Fruit fly (Drosophila melanogaster) whole organism, embryonic: Measurements from ENCODE around the gene CG4338.
A peak's percentile ranks its signal among the peaks of the same experiment; 100 is the strongest.

Experiments used
- B-H2 ChIP-seq: fragments of 200-800 bp; sonication (Bioruptor generic); optimal IDR thresholded peaks from 2 replicates; lab custom pipeline; 2018; ENCODE audit warnings: missing biosample characterization, mild to moderate bottlenecking, missing genetic modification characterization
- CG10321 ChIP-seq: fragments of 200-800 bp; sonication (Bioruptor generic); IDR thresholded peaks from 2 replicates; pipeline ENCODE4 v1.3.6; 2022; ENCODE audit warnings: missing biosample characterization, missing genetic modification characterization
- CG10959 ChIP-seq: fragments of 200-800 bp; sonication (Bioruptor generic); IDR thresholded peaks from 2 replicates; pipeline ENCODE4 v1.3.6; 2022; ENCODE audit warnings: missing biosample characterization, missing genetic modification characterization
- CG10979 ChIP-seq: fragments of 200-800 bp; sonication (Bioruptor generic); optimal IDR thresholded peaks from 2 replicates; lab custom pipeline; 2018; ENCODE audit warnings: missing biosample characterization, mild to moderate bottlenecking, missing genetic modification characterization, moderate library complexity
- CG11093 ChIP-seq: fragments of 200-800 bp; sonication (Bioruptor generic); IDR thresholded peaks from 3 replicates; pipeline ENCODE4 v1.3.6; 2022; ENCODE audit warnings: missing biosample characterization, missing genetic modification characterization
- CG11723 ChIP-seq: fragments of 200-800 bp; sonication (Bioruptor generic); optimal IDR thresholded peaks from 2 replicates; lab custom pipeline; 2017; ENCODE audit warnings: missing biosample characterization, mild to moderate bottlenecking, missing genetic modification characterization
- CG17328 ChIP-seq: fragments of 200-800 bp; sonication (Bioruptor generic); IDR thresholded peaks from 2 replicates; pipeline ENCODE4 v1.3.6; 2022; ENCODE audit warnings: missing biosample characterization, missing genetic modification characterization
- CG30020 ChIP-seq: fragments of 200-800 bp; optimal IDR thresholded peaks from 2 replicates; lab custom pipeline; 2019; ENCODE audit warnings: missing biosample characterization, mild to moderate bottlenecking, missing genetic modification characterization, moderate library complexity
- CG33213 ChIP-seq: fragments of 200-800 bp; sonication (Bioruptor generic); optimal IDR thresholded peaks from 3 replicates; lab custom pipeline; 2016; ENCODE audit warnings: missing biosample characterization, missing genetic modification characterization
- CG4820 ChIP-seq: fragments of 200-800 bp; sonication (Bioruptor generic); optimal IDR thresholded peaks from 3 replicates; lab custom pipeline; 2016; ENCODE audit warnings: missing biosample characterization, missing genetic modification characterization
- CG6683 ChIP-seq: fragments of 200-800 bp; sonication (Bioruptor generic); optimal IDR thresholded peaks from 2 replicates; lab custom pipeline; 2017; ENCODE audit warnings: missing biosample characterization, mild to moderate bottlenecking, missing genetic modification characterization, missing genetic modification reagents
- CG6791 ChIP-seq: fragments of 200-800 bp; sonication (Bioruptor generic); IDR thresholded peaks from 3 replicates; pipeline ENCODE4 v1.3.6; 2022; ENCODE audit warnings: missing biosample characterization, missing genetic modification characterization; ENCODE audit not compliant: partially characterized antibody
- CG7839 ChIP-seq: fragments of 200-800 bp; sonication (Bioruptor generic); optimal IDR thresholded peaks from 3 replicates; lab custom pipeline; 2018; ENCODE audit warnings: missing biosample characterization, mild to moderate bottlenecking, missing genetic modification characterization, moderate library complexity
- CG8924 ChIP-seq: fragments of 200-800 bp; optimal IDR thresholded peaks from 3 replicates; lab custom pipeline; 2019; ENCODE audit warnings: missing biosample characterization, mild to moderate bottlenecking, missing genetic modification characterization, moderate library complexity
- CG9727 ChIP-seq: fragments of 200-800 bp; sonication (Bioruptor generic); optimal IDR thresholded peaks from 3 replicates; lab custom pipeline; 2017; ENCODE audit warnings: missing biosample characterization, mild to moderate bottlenecking, missing genetic modification characterization
- CG9876 ChIP-seq: fragments of 200-800 bp; sonication (Bioruptor generic); optimal IDR thresholded peaks from 2 replicates; lab custom pipeline; 2016; ENCODE audit warnings: missing biosample characterization, missing genetic modification characterization
- CG9932 ChIP-seq: fragments of 200-800 bp; sonication (Bioruptor generic); IDR thresholded peaks from 2 replicates; pipeline ENCODE4 v1.3.6; 2022; ENCODE audit warnings: missing biosample characterization, missing genetic modification characterization
- CTCF ChIP-seq: fragments of 200-800 bp; sonication (Bioruptor generic); optimal IDR thresholded peaks from 2 replicates; lab custom pipeline; 2017; ENCODE audit warnings: missing biosample characterization, mild to moderate bottlenecking, missing genetic modification characterization, moderate library complexity
- Dp ChIP-seq: fragments of 200-800 bp; sonication (Bioruptor generic); optimal IDR thresholded peaks from 2 replicates; lab custom pipeline; 2018; ENCODE audit warnings: missing biosample characterization, mild to moderate bottlenecking, missing genetic modification characterization, moderate library complexity
- H2.0 ChIP-seq: fragments of 200-800 bp; sonication (Bioruptor generic); IDR thresholded peaks from 2 replicates; pipeline ENCODE4 v1.3.6; 2022; ENCODE audit warnings: missing biosample characterization, missing genetic modification characterization
- HLH54F ChIP-seq: fragments of 200-800 bp; sonication (Bioruptor generic); optimal IDR thresholded peaks from 3 replicates; lab custom pipeline; 2016; ENCODE audit warnings: missing biosample characterization, missing genetic modification characterization
- HmgD ChIP-seq: fragments of 200-800 bp; sonication (Bioruptor generic); optimal IDR thresholded peaks from 3 replicates; lab custom pipeline; 2016; ENCODE audit warnings: missing biosample characterization, missing genetic modification characterization
- Lim3 ChIP-seq: fragments of 200-800 bp; sonication (Bioruptor generic); IDR thresholded peaks from 2 replicates; pipeline ENCODE4 v1.3.6; 2022; ENCODE audit warnings: missing biosample characterization, missing genetic modification characterization
- Mad ChIP-seq: fragments of 200-800 bp; sonication (Bioruptor generic); optimal IDR thresholded peaks from 2 replicates; lab custom pipeline; 2016; ENCODE audit warnings: missing biosample characterization, missing genetic modification characterization
- Mrtf ChIP-seq: fragments of 200-800 bp; sonication (Bioruptor generic); IDR thresholded peaks from 3 replicates; pipeline ENCODE4 v1.3.6; 2022; ENCODE audit warnings: missing biosample characterization, missing genetic modification characterization
- Rx ChIP-seq: fragments of 200-800 bp; sonication (Bioruptor generic); IDR thresholded peaks from 2 replicates; pipeline ENCODE4 v1.3.6; 2022; ENCODE audit warnings: missing biosample characterization, missing genetic modification characterization
- Sin3A ChIP-seq: fragments of >200 bp; optimal IDR thresholded peaks from 2 replicates; lab custom pipeline; 2018
- Sox102F ChIP-seq: fragments of 200-800 bp; sonication (Bioruptor generic); optimal IDR thresholded peaks from 2 replicates; lab custom pipeline; 2018; ENCODE audit warnings: missing biosample characterization, mild to moderate bottlenecking, missing genetic modification characterization, moderate library complexity
- Ssrp ChIP-seq: fragments of 200-800 bp; sonication (Bioruptor generic); optimal IDR thresholded peaks from 2 replicates; lab custom pipeline; 2018; ENCODE audit warnings: missing biosample characterization, mild to moderate bottlenecking, missing genetic modification characterization, moderate library complexity
- YL-1 ChIP-seq: fragments of 200-800 bp; sonication (Bioruptor generic); optimal IDR thresholded peaks from 3 replicates; lab custom pipeline; 2017; ENCODE audit warnings: missing biosample characterization, mild to moderate bottlenecking, missing genetic modification characterization
- al ChIP-seq: fragments of 200-800 bp; sonication (Bioruptor generic); IDR thresholded peaks from 2 replicates; pipeline ENCODE4 v1.3.6; 2022; ENCODE audit warnings: missing biosample characterization, missing genetic modification characterization
- chm ChIP-seq: fragments of 200-800 bp; sonication (Bioruptor generic); IDR thresholded peaks from 2 replicates; pipeline ENCODE4 v1.3.6; 2022; ENCODE audit warnings: missing biosample characterization, missing genetic modification characterization
- chn ChIP-seq: fragments of 200-800 bp; sonication (Bioruptor generic); optimal IDR thresholded peaks from 2 replicates; lab custom pipeline; 2016; ENCODE audit warnings: missing biosample characterization, missing genetic modification characterization
- cwo ChIP-seq: fragments of 200-800 bp; sonication (Bioruptor generic); optimal IDR thresholded peaks from 3 replicates; lab custom pipeline; 2017; ENCODE audit warnings: missing biosample characterization, missing genetic modification characterization, mild to moderate bottlenecking, moderate library complexity, missing genetic modification reagents
- dmrt11E ChIP-seq: fragments of 200-800 bp; sonication (Bioruptor generic); optimal IDR thresholded peaks from 3 replicates; lab custom pipeline; 2018; ENCODE audit warnings: missing biosample characterization, mild to moderate bottlenecking, missing genetic modification characterization, moderate library complexity
- fd64A ChIP-seq: fragments of 200-800 bp; sonication (Bioruptor generic); optimal IDR thresholded peaks from 3 replicates; lab custom pipeline; 2018; ENCODE audit warnings: missing biosample characterization, mild to moderate bottlenecking, missing genetic modification characterization
- fd96Cb ChIP-seq: fragments of 200-800 bp; sonication (Bioruptor generic); optimal IDR thresholded peaks from 2 replicates; lab custom pipeline; 2018; ENCODE audit warnings: missing biosample characterization, mild to moderate bottlenecking, missing genetic modification characterization, moderate library complexity
- fru ChIP-seq: fragments of >200 bp; optimal IDR thresholded peaks from 2 replicates; lab custom pipeline; 2017
- fu2 ChIP-seq: fragments of 200-800 bp; sonication (Bioruptor generic); optimal IDR thresholded peaks from 2 replicates; lab custom pipeline; 2016; ENCODE audit warnings: missing biosample characterization, missing genetic modification characterization
- gcm2 ChIP-seq: fragments of 200-800 bp; sonication (Bioruptor generic); optimal IDR thresholded peaks from 2 replicates; lab custom pipeline; 2016; ENCODE audit warnings: missing biosample characterization, missing genetic modification characterization
- hbn ChIP-seq: fragments of 200-800 bp; sonication (Bioruptor generic); IDR thresholded peaks from 2 replicates; pipeline ENCODE4 v1.3.6; 2022; ENCODE audit warnings: missing biosample characterization, missing genetic modification characterization; ENCODE audit not compliant: partially characterized antibody
- lilli ChIP-seq: fragments of 200-800 bp; sonication (Bioruptor generic); optimal IDR thresholded peaks from 3 replicates; lab custom pipeline; 2016; ENCODE audit warnings: missing biosample characterization, missing genetic modification characterization
- org-1 ChIP-seq: fragments of 200-800 bp; sonication (Bioruptor generic); optimal IDR thresholded peaks from 2 replicates; lab custom pipeline; 2017; ENCODE audit warnings: missing biosample characterization, missing genetic modification characterization
- p53 ChIP-seq: fragments of 200-800 bp; sonication (Bioruptor generic); optimal IDR thresholded peaks from 2 replicates; lab custom pipeline; 2016; ENCODE audit warnings: missing biosample characterization, missing genetic modification characterization
- pita ChIP-seq: fragments of 200-800 bp; sonication (Bioruptor generic); optimal IDR thresholded peaks from 2 replicates; lab custom pipeline; 2017; ENCODE audit warnings: missing biosample characterization, mild to moderate bottlenecking, missing genetic modification characterization
- prd ChIP-seq, 3 experiments: fragments of >200 bp in 2 of 3; fragments of 200-800 bp in 1 of 3; sonication (Bioruptor generic) in 1 of 3; optimal IDR thresholded peaks in 2 of 3; IDR thresholded peaks in 1 of 3; 2 replicates in 2 of 3; 3 replicates in 1 of 3; pipeline versions ENCODE4 v1.3.6 to Lab custom; 2017 to 2022; ENCODE audit warnings: missing biosample characterization in 1 of 3, missing genetic modification characterization in 1 of 3
- repo ChIP-seq: fragments of 200-800 bp; sonication (Bioruptor generic); optimal IDR thresholded peaks from 2 replicates; lab custom pipeline; 2016; ENCODE audit warnings: missing biosample characterization, missing genetic modification characterization
- slp2 ChIP-seq: fragments of 200-800 bp; sonication (Bioruptor generic); optimal IDR thresholded peaks from 2 replicates; lab custom pipeline; 2016; ENCODE audit warnings: missing biosample characterization, missing genetic modification characterization
- so ChIP-seq: fragments of 200-800 bp; sonication (Bioruptor generic); IDR thresholded peaks from 3 replicates; pipeline ENCODE4 v1.3.6; 2022; ENCODE audit warnings: missing biosample characterization, missing genetic modification characterization
- wek ChIP-seq: fragments of 200-800 bp; sonication (Bioruptor generic); optimal IDR thresholded peaks from 3 replicates; lab custom pipeline; 2018; ENCODE audit warnings: missing biosample characterization, mild to moderate bottlenecking, missing genetic modification characterization, moderate library complexity
- z ChIP-seq: fragments of 200-800 bp; sonication (Bioruptor generic); IDR thresholded peaks from 3 replicates; pipeline ENCODE4 v1.3.6; 2022; ENCODE audit warnings: missing biosample characterization, missing genetic modification characterization
- zfh2 ChIP-seq: fragments of 200-800 bp; sonication (Bioruptor generic); optimal IDR thresholded peaks from 2 replicates; lab custom pipeline; 2016; ENCODE audit warnings: missing biosample characterization, missing genetic modification characterization

The CG4338 gene

DNA sequence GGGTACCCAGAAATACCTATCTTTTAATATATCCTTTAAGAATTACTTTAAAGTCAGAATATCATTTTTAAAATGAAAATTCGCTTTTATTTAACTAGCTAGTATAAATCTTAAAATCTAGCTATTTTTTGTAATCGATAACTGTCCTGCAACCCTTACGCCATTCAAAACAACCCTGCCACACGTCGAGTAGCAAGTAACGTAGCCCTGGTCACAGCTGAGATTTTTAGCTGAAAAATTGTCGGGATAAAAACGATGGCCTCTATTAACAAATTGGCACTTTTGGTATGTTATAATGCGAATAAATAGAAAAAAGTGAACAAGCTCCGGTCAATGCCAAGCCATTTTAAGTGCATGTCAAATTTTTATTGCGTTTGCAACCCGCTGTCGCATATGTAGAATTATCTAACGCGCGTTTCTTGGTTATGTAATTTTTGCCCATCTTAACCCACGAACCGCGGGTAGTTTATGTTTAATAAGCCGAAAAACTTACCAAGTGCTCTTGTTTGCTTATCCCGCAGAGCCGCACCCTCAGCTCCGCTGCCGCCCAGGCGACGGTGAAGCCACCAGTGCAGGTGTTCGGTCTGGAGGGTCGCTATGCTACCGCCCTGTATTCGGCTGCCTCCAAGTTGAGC lies 9.8 kb upstream of the CG4338 start, which contains the start of gene ATPsynO (continued):
- TF ChIP-seq repo (GFP tag; lab: Kevin White, UChicago) (no peak), z (GFP tag; lab: Robert Waterston, UW) (no peak), B-H2 (peak; percentile 57), Rx (GFP tag; lab: Robert Waterston, UW) (no peak), CG17328 (GFP tag; lab: Robert Waterston, UW) (no peak), CG10321 (GFP tag; lab: Robert Waterston, UW) (no peak), CG11093 (no peak), CG4820 (GFP tag; lab: Kevin White, UChicago) (no peak), HLH54F (GFP tag; lab: Kevin White, UChicago) (no peak), al (GFP tag; lab: Robert Waterston, UW) (no peak), fd64A (GFP tag; lab: Kevin White, UChicago) (no peak), CTCF (GFP tag; lab: Kevin White, UChicago) (no peak), fu2 (no peak), Mrtf (GFP tag; lab: Robert Waterston, UW) (no peak), CG8924 (tag; lab: Kevin White, UChicago) (peak; percentile 18), cwo (GFP tag; lab: Kevin White, UChicago) (no peak), hbn (no peak), Sin3A (lab: Kevin White, UChicago) (peak; percentile 23), Dp (GFP tag; lab: Kevin White, UChicago) (peak; percentile 52), gcm2 (GFP tag; lab: Kevin White, UChicago) (no peak), zfh2 (GFP tag; lab: Kevin White, UChicago) (no peak), CG9876 (no peak), CG30020 (tag; lab: Kevin White, UChicago) (peak; percentile 60), pita (no peak), chn (GFP tag; lab: Kevin White, UChicago) (no peak), so (GFP tag; lab: Robert Waterston, UW) (no peak), CG9727 (GFP tag; lab: Kevin White, UChicago) (no peak), fru (lab: Kevin White, UChicago) (no peak), prd (optimal IDR thresholded peaks at IDR 0.05; lab: Kevin White, UChicago) (no peak), prd (GFP tag; IDR thresholded peaks at IDR 0.05; lab: Robert Waterston, UW) (no peak), HmgD (GFP tag; lab: Kevin White, UChicago) (no peak), chm (no peak), org-1 (GFP tag; lab: Kevin White, UChicago) (no peak), wek (no peak), H2.0 (no peak), CG6791 (GFP tag; lab: Robert Waterston, UW) (no peak), CG33213 (GFP tag; lab: Kevin White, UChicago) (peak; percentile 35), CG6683 (no peak), YL-1 (peak; percentile 97), Ssrp (tag; lab: Kevin White, UChicago) (no peak), CG10959 (no peak), CG10979 (tag; lab: Kevin White, UChicago) (peak; percentile 0), Sox102F (GFP tag; lab: Kevin White, UChicago) (no peak), slp2 (GFP tag; lab: Kevin White, UChicago) (no peak), Mad (no peak), Lim3 (GFP tag; lab: Robert Waterston, UW) (no peak), CG9932 (GFP tag; lab: Robert Waterston, UW) (peak; percentile 22; the same call in 1 of the 2 replicates), p53 (GFP tag; lab: Kevin White, UChicago) (no peak), CG7839 (no peak), CG11723 (GFP tag; lab: Kevin White, UChicago) (no peak), dmrt11E (tag; lab: Kevin White, UChicago) (peak; percentile 26), lilli (GFP tag; lab: Kevin White, UChicago) (peak; percentile 48), fd96Cb (tag; lab: Kevin White, UChicago) (no peak)
